Worm (Caenorhabditis elegans) whole organism, L4 larva: ENCODE data around the gene plc-1.

ENCODE experiments used
- D1046.2 ChIP-seq: fragments of 200-800 bp; sonication (Bioruptor generic); IDR thresholded peaks from 2 replicates; pipeline ENCODE4 v1.3.6; 2022; ENCODE audit warnings: missing genetic modification characterization, missing compliant biosample characterization
- F44E2.7 ChIP-seq: fragments of 200-800 bp; sonication (Bioruptor generic); IDR thresholded peaks from 2 replicates; pipeline ENCODE4 v2.1.2; 2022; ENCODE audit warnings: missing genetic modification characterization, missing compliant biosample characterization
- F49E8.2 ChIP-seq: sonication (generic microtip); optimal IDR thresholded peaks from 2 replicates; lab custom pipeline; 2016; ENCODE audit warnings: missing compliant biosample characterization, mild to moderate bottlenecking, missing genetic modification characterization, borderline replicate concordance
- T26A8.4 ChIP-seq: fragments of 200-800 bp; sonication (Bioruptor generic); IDR thresholded peaks from 2 replicates; pipeline ENCODE4 v1.3.6; 2022; ENCODE audit warnings: missing genetic modification characterization, missing compliant biosample characterization
- Y105C5A.15 ChIP-seq: fragments of 200-800 bp; sonication (Bioruptor generic); IDR thresholded peaks from 2 replicates; pipeline ENCODE4 v1.3.6; 2022; ENCODE audit warnings: missing genetic modification characterization, missing compliant biosample characterization
- ZK337.2 ChIP-seq: fragments of 200-800 bp; sonication (Bioruptor generic); IDR thresholded peaks from 2 replicates; pipeline ENCODE4 v1.3.6; 2022; ENCODE audit warnings: missing genetic modification reagents, missing genetic modification characterization, missing compliant biosample characterization
- ZK546.5 ChIP-seq, 2 experiments: sonication (generic microtip); optimal IDR thresholded peaks; 2 replicates each; lab custom pipeline; 2017; ENCODE audit warnings: missing biosample characterization in 2 of 2, missing genetic modification characterization in 2 of 2
- aha-1 ChIP-seq: fragments of 150-350 bp; peaks from one replicate; lab custom pipeline; 2014; ENCODE audit warnings: missing biosample characterization, missing genetic modification characterization
- aly-2 ChIP-seq: sonication (generic microtip); optimal IDR thresholded peaks from 2 replicates; lab custom pipeline; 2018; ENCODE audit warnings: missing biosample characterization, missing genetic modification characterization
- ama-1 ChIP-seq: fragments of 150-350 bp; optimal IDR thresholded peaks from 2 replicates; lab custom pipeline; 2014; ENCODE audit warnings: inconsistent platforms, mixed read lengths
- ceh-20 ChIP-seq: fragments of 200-800 bp; sonication (Bioruptor generic); IDR thresholded peaks from 2 replicates; pipeline ENCODE4 v1.3.6; 2022; ENCODE audit warnings: missing genetic modification reagents, missing genetic modification characterization, missing compliant biosample characterization
- ceh-62 ChIP-seq: sonication (generic microtip); optimal IDR thresholded peaks from 2 replicates; lab custom pipeline; 2017; ENCODE audit warnings: missing biosample characterization, missing genetic modification characterization
- ceh-82 ChIP-seq: sonication (generic microtip); optimal IDR thresholded peaks from 2 replicates; lab custom pipeline; 2017; ENCODE audit warnings: missing biosample characterization, missing genetic modification characterization
- cey-2 ChIP-seq: sonication (generic microtip); optimal IDR thresholded peaks from 3 replicates; lab custom pipeline; 2017; ENCODE audit warnings: missing genetic modification characterization, mild to moderate bottlenecking, missing compliant biosample characterization, antibody characterized with exemption, borderline replicate concordance; ENCODE audit not compliant: insufficient read depth
- ctbp-1 ChIP-seq: fragments of 200-800 bp; sonication (Bioruptor generic); IDR thresholded peaks from 2 replicates; pipeline ENCODE4 v1.3.6; 2022; ENCODE audit warnings: missing genetic modification reagents, missing genetic modification characterization, missing compliant biosample characterization
- daf-16 ChIP-seq, 3 experiments: sonication (generic microtip); optimal IDR thresholded peaks; 2 replicates each; lab custom pipeline; 2016 to 2017; ENCODE audit warnings: missing genetic modification characterization in 3 of 3, missing genetic modification reagents in 3 of 3, mild to moderate bottlenecking in 2 of 3, missing compliant biosample characterization in 2 of 3, missing biosample characterization in 1 of 3, moderate library complexity in 1 of 3
- dmd-6 ChIP-seq: fragments of 200-800 bp; sonication (Bioruptor generic); IDR thresholded peaks from 2 replicates; pipeline ENCODE4 v1.3.6; 2022; ENCODE audit warnings: missing genetic modification reagents, missing genetic modification characterization, missing compliant biosample characterization
- dmd-8 ChIP-seq: fragments of 200-800 bp; sonication (Bioruptor generic); IDR thresholded peaks from 2 replicates; pipeline ENCODE4 v1.3.6; 2022; ENCODE audit warnings: missing genetic modification characterization, missing compliant biosample characterization
- dmd-9 ChIP-seq: fragments of 200-800 bp; sonication (Bioruptor generic); IDR thresholded peaks from 2 replicates; pipeline ENCODE4 v1.3.6; 2022; ENCODE audit warnings: missing genetic modification reagents, missing genetic modification characterization, missing compliant biosample characterization
- dpl-1 ChIP-seq: fragments of 150-350 bp; optimal IDR thresholded peaks from 2 replicates; lab custom pipeline; 2014; ENCODE audit warnings: missing biosample characterization, missing genetic modification reagents, missing genetic modification characterization
- fkh-10 ChIP-seq: fragments of 150-350 bp; optimal IDR thresholded peaks from 2 replicates; lab custom pipeline; 2014; ENCODE audit warnings: missing biosample characterization, missing genetic modification reagents, missing genetic modification characterization
- hmg-1.1 ChIP-seq: fragments of 200-800 bp; sonication (Bioruptor generic); IDR thresholded peaks from 2 replicates; pipeline ENCODE4 v1.3.6; 2022; ENCODE audit warnings: missing genetic modification reagents, missing genetic modification characterization, missing compliant biosample characterization
- lim-7 ChIP-seq: fragments of 200-800 bp; sonication (Bioruptor generic); IDR thresholded peaks from 2 replicates; pipeline ENCODE4 v1.3.6; 2022; ENCODE audit warnings: missing genetic modification characterization, missing compliant biosample characterization
- lin-1 ChIP-seq: fragments of 200-800 bp; sonication (Bioruptor generic); IDR thresholded peaks from 2 replicates; pipeline ENCODE4 v1.3.6; 2022; ENCODE audit warnings: missing genetic modification reagents, missing genetic modification characterization, missing compliant biosample characterization
- lin-38 ChIP-seq: fragments of 200-800 bp; sonication (Bioruptor generic); IDR thresholded peaks from 2 replicates; pipeline ENCODE4 v1.3.6; 2022; ENCODE audit warnings: missing genetic modification reagents, missing genetic modification characterization, missing compliant biosample characterization
- lin-39 ChIP-seq: fragments of 150-350 bp; optimal IDR thresholded peaks from 2 replicates; lab custom pipeline; 2014; ENCODE audit warnings: missing biosample characterization, missing genetic modification reagents, missing genetic modification characterization
- madf-9 ChIP-seq: fragments of 200-800 bp; sonication (Bioruptor generic); conservative IDR thresholded peaks from 2 replicates; pipeline ENCODE4 v1.3.6; 2022; ENCODE audit warnings: missing genetic modification reagents, missing genetic modification characterization, missing compliant biosample characterization
- mep-1 ChIP-seq: fragments of 150-350 bp; sonication (generic microtip); optimal IDR thresholded peaks from 3 replicates; lab custom pipeline; 2014; ENCODE audit warnings: missing biosample characterization, missing genetic modification characterization
- mxl-2 ChIP-seq: fragments of 200-800 bp; sonication (Bioruptor generic); conservative IDR thresholded peaks from 2 replicates; pipeline ENCODE4 v1.3.6; 2022; ENCODE audit warnings: missing genetic modification reagents, missing genetic modification characterization, missing compliant biosample characterization
- mxl-3 ChIP-seq: fragments of 200-800 bp; sonication (Bioruptor generic); optimal IDR thresholded peaks from 2 replicates; lab custom pipeline; 2018; ENCODE audit warnings: mild to moderate bottlenecking, missing genetic modification characterization, missing compliant biosample characterization
- nhr-102 ChIP-seq: sonication (generic microtip); optimal IDR thresholded peaks from 2 replicates; lab custom pipeline; 2016; ENCODE audit warnings: mild to moderate bottlenecking, missing genetic modification characterization, moderate library complexity, missing compliant biosample characterization
- nhr-28 ChIP-seq: fragments of 150-350 bp; optimal IDR thresholded peaks from 2 replicates; lab custom pipeline; 2014; ENCODE audit warnings: missing biosample characterization, missing genetic modification characterization
- nhr-41 ChIP-seq: fragments of 200-800 bp; sonication (Bioruptor generic); IDR thresholded peaks from 2 replicates; pipeline ENCODE4 v1.3.6; 2022; ENCODE audit warnings: missing genetic modification reagents, missing genetic modification characterization, missing compliant biosample characterization
- nhr-42 ChIP-seq: fragments of 200-800 bp; sonication (Bioruptor generic); IDR thresholded peaks from 2 replicates; pipeline ENCODE4 v1.3.6; 2022; ENCODE audit warnings: missing genetic modification characterization, missing compliant biosample characterization
- nhr-48 ChIP-seq: sonication (generic microtip); optimal IDR thresholded peaks from 2 replicates; lab custom pipeline; 2016; ENCODE audit warnings: mild to moderate bottlenecking, missing genetic modification characterization, missing compliant biosample characterization
- nhr-6 ChIP-seq: fragments of 150-350 bp; optimal IDR thresholded peaks from 2 replicates; lab custom pipeline; 2014; ENCODE audit warnings: missing biosample characterization, missing genetic modification characterization
- nhr-76 ChIP-seq: fragments of 150-350 bp; optimal IDR thresholded peaks from 2 replicates; lab custom pipeline; 2014; ENCODE audit warnings: missing biosample characterization, missing genetic modification characterization
- nhr-77 ChIP-seq: fragments of 150-350 bp; optimal IDR thresholded peaks from 2 replicates; lab custom pipeline; 2014; ENCODE audit warnings: missing biosample characterization, missing genetic modification characterization
- saeg-2 ChIP-seq: fragments of 200-800 bp; sonication (Bioruptor generic); IDR thresholded peaks from 2 replicates; pipeline ENCODE4 v1.3.6; 2022; ENCODE audit warnings: missing genetic modification reagents, missing genetic modification characterization, missing compliant biosample characterization
- sdz-12 ChIP-seq: fragments of 200-800 bp; sonication (Bioruptor generic); optimal IDR thresholded peaks from 2 replicates; lab custom pipeline; 2018; ENCODE audit warnings: mild to moderate bottlenecking, missing genetic modification characterization, missing compliant biosample characterization
- skn-1 ChIP-seq: fragments of 150-350 bp; optimal IDR thresholded peaks from 2 replicates; lab custom pipeline; 2014; ENCODE audit warnings: missing biosample characterization, missing genetic modification characterization
- snpc-4 ChIP-seq: fragments of 150-350 bp; optimal IDR thresholded peaks from 2 replicates; lab custom pipeline; 2014; ENCODE audit warnings: missing biosample characterization, missing genetic modification characterization
- tag-97 ChIP-seq: fragments of 200-800 bp; sonication (Bioruptor generic); IDR thresholded peaks from 2 replicates; pipeline ENCODE4 v1.3.6; 2022; ENCODE audit warnings: missing genetic modification characterization, missing compliant biosample characterization
- tra-1 ChIP-seq: fragments of 200-800 bp; sonication (Bioruptor generic); IDR thresholded peaks from 2 replicates; pipeline ENCODE4 v1.3.6; 2022; ENCODE audit warnings: missing genetic modification reagents, missing genetic modification characterization, missing compliant biosample characterization
- unc-130 ChIP-seq: sonication (generic microtip); optimal IDR thresholded peaks from 2 replicates; lab custom pipeline; 2016; ENCODE audit warnings: missing genetic modification reagents, missing genetic modification characterization, missing compliant biosample characterization
- unc-39 ChIP-seq: sonication (generic microtip); optimal IDR thresholded peaks from 2 replicates; lab custom pipeline; 2017; ENCODE audit warnings: missing biosample characterization, missing genetic modification characterization
- unc-62 ChIP-seq, 3 experiments: fragments of 150-350 bp in 1 of 3; sonication (generic microtip); optimal IDR thresholded peaks in 2 of 3; peaks in 1 of 3; 1 replicate in 1 of 3; 2 replicates in 2 of 3; lab custom pipeline; 2014 to 2017; ENCODE audit warnings: missing biosample characterization in 3 of 3, missing genetic modification characterization in 3 of 3, missing genetic modification reagents in 3 of 3, missing genotype in 1 of 3
- vab-7 ChIP-seq: fragments of 200-800 bp; sonication (Bioruptor generic); IDR thresholded peaks from 2 replicates; pipeline ENCODE4 v1.3.6; 2022; ENCODE audit warnings: missing genetic modification reagents, missing genetic modification characterization, missing compliant biosample characterization
- zip-11 ChIP-seq: fragments of 200-800 bp; sonication (Bioruptor generic); IDR thresholded peaks from 2 replicates; pipeline ENCODE4 v1.3.6; 2022; ENCODE audit warnings: missing genetic modification characterization, missing compliant biosample characterization
- zip-2 ChIP-seq: fragments of 150-350 bp; optimal IDR thresholded peaks from 2 replicates; lab custom pipeline; 2014; ENCODE audit warnings: missing biosample characterization, missing genetic modification characterization

The plc-1 gene

DNA sequence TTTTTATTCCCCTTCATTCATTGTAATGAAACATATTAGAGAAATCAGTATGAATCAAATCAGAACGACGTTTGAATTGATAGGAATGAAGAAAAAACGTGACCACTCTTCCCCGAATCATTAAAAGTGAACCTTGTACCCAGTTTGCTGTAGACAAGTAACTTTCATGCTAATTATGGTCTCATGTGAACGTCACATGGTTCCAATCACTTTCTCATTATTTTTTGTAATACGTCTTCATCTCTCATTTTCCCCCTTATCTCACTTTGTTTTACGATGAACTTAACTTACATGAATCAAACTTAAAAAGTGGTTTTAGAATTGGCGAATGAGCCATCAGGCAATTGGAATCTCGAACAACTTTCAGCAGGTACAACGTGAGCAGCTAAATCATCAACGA lies 65.7 kb downstream of the plc-1 start (continued):
- no peak for TF ChIP-seq T26A8.4 (GFP tag; lab: Robert Waterston, UW)
- no peak for TF ChIP-seq lin-1 (GFP tag; lab: Robert Waterston, UW)
- no peak for TF ChIP-seq ceh-20 (GFP tag; lab: Robert Waterston, UW)
- TF ChIP-seq F49E8.2 = no peak
- TF ChIP-seq Y105C5A.15 (GFP tag; lab: Robert Waterston, UW) = no peak
- no peak for TF ChIP-seq zip-11 (GFP tag; lab: Robert Waterston, UW)
- TF ChIP-seq dmd-8 (GFP tag; lab: Robert Waterston, UW) = no peak
- TF ChIP-seq vab-7 (GFP tag; lab: Robert Waterston, UW) = no peak
- no peak for TF ChIP-seq lin-38 (GFP tag; lab: Robert Waterston, UW)
- no peak for TF ChIP-seq sdz-12 (GFP tag; lab: Kevin White, UChicago)
- peak; percentile 51 for TF ChIP-seq mep-1 (tag; lab: Kevin White, UChicago)
- no peak for TF ChIP-seq snpc-4 (tag; lab: Kevin White, UChicago)
- TF ChIP-seq tag-97 (GFP tag; lab: Robert Waterston, UW) = no peak
- no peak for TF ChIP-seq dmd-9 (GFP tag; lab: Robert Waterston, UW)
- no peak for TF ChIP-seq unc-130 (GFP tag; lab: Kevin White, UChicago)
- TF ChIP-seq mxl-2 = peak; percentile 70; the same call in 1 of the 2 replicates
- no peak for TF ChIP-seq cey-2 (tag; lab: Kevin White, UChicago)
- TF ChIP-seq dpl-1 (GFP tag; lab: Kevin White, UChicago) = no peak
- TF ChIP-seq ama-1 (lab: Kevin White, UChicago) = no peak
- TF ChIP-seq unc-39 (tag; lab: Kevin White, UChicago) = no peak
- no peak for TF ChIP-seq ctbp-1 (GFP tag; lab: Robert Waterston, UW)
- TF ChIP-seq ceh-82 (tag; lab: Kevin White, UChicago) = no peak
- no peak for TF ChIP-seq fkh-10 (GFP tag; lab: Kevin White, UChicago)
- no peak for TF ChIP-seq skn-1 (tag; lab: Kevin White, UChicago)
- TF ChIP-seq nhr-76 (tag; lab: Kevin White, UChicago) = no peak
- no peak for TF ChIP-seq F44E2.7 (GFP tag; lab: Robert Waterston, UW)
- TF ChIP-seq nhr-6 (tag; lab: Kevin White, UChicago) = no peak
- TF ChIP-seq dmd-6 = peak; percentile 73
- no peak for TF ChIP-seq unc-62 (GFP tag; optimal IDR thresholded peaks at IDR 0.05 in 1 of 2; lab: Kevin White, UChicago)
- TF ChIP-seq unc-62 (tag; optimal IDR thresholded peaks at IDR 0.05; lab: Kevin White, UChicago) = no peak
- TF ChIP-seq aly-2 (tag; lab: Kevin White, UChicago) = no peak
- TF ChIP-seq ceh-62 (tag; lab: Kevin White, UChicago) = no peak
- TF ChIP-seq lim-7 (GFP tag; lab: Robert Waterston, UW) = no peak
- no peak for TF ChIP-seq D1046.2 (GFP tag; lab: Robert Waterston, UW)
- no peak for TF ChIP-seq lin-39
- TF ChIP-seq nhr-102 (tag; lab: Kevin White, UChicago) = no peak
- no peak for TF ChIP-seq ZK546.5 (tag; optimal IDR thresholded peaks at IDR 0.05; lab: Kevin White, UChicago)
- TF ChIP-seq ZK337.2 = no peak
- no peak for TF ChIP-seq mxl-3 (GFP tag; lab: Kevin White, UChicago)

DNA sequence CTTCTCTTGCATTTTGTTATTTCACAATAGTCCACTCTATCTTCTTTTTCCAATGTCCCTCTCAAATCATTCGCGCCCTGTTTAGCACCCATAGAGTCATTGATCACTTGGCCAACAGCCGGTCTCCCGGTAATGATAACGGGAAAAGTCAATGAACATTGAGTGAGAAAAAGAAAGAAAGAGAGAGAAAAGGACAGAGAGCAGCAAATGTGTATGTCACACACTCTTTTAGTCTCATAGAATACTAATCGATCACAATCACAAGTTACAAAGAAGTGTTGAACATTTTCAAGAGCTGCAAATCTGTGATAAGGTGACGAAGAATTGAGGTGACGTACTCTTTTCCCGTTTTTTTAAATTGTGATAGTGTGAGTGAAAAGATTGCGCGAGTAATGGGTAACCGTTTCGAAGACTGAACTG lies 66.3 kb downstream of the plc-1 start:
- TF ChIP-seq ceh-62 (tag; lab: Kevin White, UChicago) (no peak), cey-2 (tag; lab: Kevin White, UChicago) (no peak), nhr-41 (no peak), nhr-48 (tag; lab: Kevin White, UChicago) (peak; percentile 74), unc-39 (tag; lab: Kevin White, UChicago) (no peak), saeg-2 (GFP tag; lab: Robert Waterston, UW) (no peak), nhr-28 (tag; lab: Kevin White, UChicago) (peak; percentile 92), hmg-1.1 (GFP tag; lab: Robert Waterston, UW) (peak; percentile 39; the same call in 1 of the 2 replicates), F49E8.2 (no peak), dpl-1 (GFP tag; lab: Kevin White, UChicago) (no peak), unc-62 (GFP tag; optimal IDR thresholded peaks at IDR 0.05 in 1 of 2; lab: Kevin White, UChicago) (peak in 1 of 2 experiments; percentile 99), unc-62 (tag; optimal IDR thresholded peaks at IDR 0.05; lab: Kevin White, UChicago) (no peak), zip-2 (tag; lab: Kevin White, UChicago) (no peak), daf-16 (GFP tag; optimal IDR thresholded peaks at IDR 0.05; lab: Kevin White, UChicago) (peak; percentile 26 to 47), daf-16 (tag; optimal IDR thresholded peaks at IDR 0.05; lab: Kevin White, UChicago) (peak; percentile 88), aha-1 (no peak), nhr-77 (tag; lab: Kevin White, UChicago) (peak; percentile 90), skn-1 (tag; lab: Kevin White, UChicago) (no peak), tra-1 (GFP tag; lab: Robert Waterston, UW) (peak; percentile 78; the same call in 1 of the 2 replicates), nhr-42 (GFP tag; lab: Robert Waterston, UW) (no peak), madf-9 (GFP tag; lab: Robert Waterston, UW) (no peak), fkh-10 (GFP tag; lab: Kevin White, UChicago) (no peak)
